Fruit fly (Drosophila melanogaster): ENCODE measurements around the gene DCX-EMAP.

The DCX-EMAP gene

DNA sequence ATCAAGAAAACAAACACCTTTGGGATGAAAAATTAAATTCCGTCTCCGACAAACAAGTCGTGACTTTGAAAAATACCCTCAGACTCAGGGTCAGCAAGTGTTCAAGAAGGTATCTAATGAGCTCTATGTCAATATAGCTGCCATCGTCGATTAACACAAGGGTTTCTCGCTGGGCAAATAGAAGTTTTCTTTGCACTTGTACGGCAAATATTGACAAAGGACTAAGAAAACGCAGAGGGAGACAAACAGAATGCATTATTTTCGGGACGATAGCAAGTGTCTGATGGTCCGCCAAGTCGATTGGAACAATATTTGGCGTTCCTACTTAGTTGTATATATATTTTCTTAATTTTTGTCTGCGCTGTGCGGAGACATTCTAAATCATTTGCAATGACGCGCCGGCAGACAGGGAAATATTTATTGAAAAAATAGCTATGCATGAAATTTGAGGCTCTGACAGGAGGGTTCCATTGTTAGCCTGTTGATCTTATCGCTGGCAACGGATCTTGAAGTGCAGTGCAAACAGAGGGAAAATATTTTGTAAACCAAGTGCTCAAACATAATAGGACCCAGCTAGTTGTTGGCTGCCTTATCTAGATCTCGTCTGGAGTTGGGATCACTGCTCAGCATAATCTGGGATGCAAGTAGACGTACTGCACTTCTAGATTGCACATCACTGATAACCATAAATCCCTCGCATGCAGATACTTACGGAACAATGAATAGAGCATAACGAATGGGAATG, 52.9 kb downstream of the DCX-EMAP start (continued):
- TF ChIP-seq Fer1 (GFP tag; optimal IDR thresholded peaks at IDR 0.05) (no peak), CG1233 (GFP tag; optimal IDR thresholded peaks at IDR 0.05) (peak; percentile 79), disco-r (GFP tag; optimal IDR thresholded peaks at IDR 0.05) (no peak), chn (GFP tag; optimal IDR thresholded peaks at IDR 0.05) (peak; percentile 15), klu (GFP tag; IDR thresholded peaks at IDR 0.05) (no peak), btn (GFP tag; optimal IDR thresholded peaks at IDR 0.05) (no peak), Blimp-1 (GFP tag; optimal IDR thresholded peaks at IDR 0.05) (no peak), pros (GFP tag; optimal IDR thresholded peaks at IDR 0.05) (peak; percentile 65), Med (GFP tag) (no peak), CG10209 (GFP tag; optimal IDR thresholded peaks at IDR 0.05) (peak; percentile 72), Ada2b (GFP tag; IDR thresholded peaks at IDR 0.05) (no peak), CG16815 (GFP tag; optimal IDR thresholded peaks at IDR 0.05) (peak; percentile 2), crol (GFP tag; IDR thresholded peaks at IDR 0.05) (no peak), CG6272 (GFP tag; IDR thresholded peaks at IDR 0.05) (no peak), inv (GFP tag; IDR thresholded peaks at IDR 0.05; ENCODE audit: partially characterized antibody) (no peak), BtbVII (GFP tag; optimal IDR thresholded peaks at IDR 0.05) (no peak), Trl (optimal IDR thresholded peaks at IDR 0.05) (no peak), Trl (GFP tag; optimal IDR thresholded peaks at IDR 0.05) (peak; percentile 6), ap (GFP tag; IDR thresholded peaks at IDR 0.05) (no peak), CG11456 (GFP tag; IDR thresholded peaks at IDR 0.05) (no peak), cad (GFP tag; optimal IDR thresholded peaks at IDR 0.05) (no peak), Taf1 (GFP tag; IDR thresholded peaks at IDR 0.05) (no peak), CG15601 (tag; optimal IDR thresholded peaks at IDR 0.05) (peak; percentile 37), CoRest (tag; optimal IDR thresholded peaks at IDR 0.05) (peak; percentile 13), ato (GFP tag; IDR thresholded peaks at IDR 0.05; ENCODE audit: partially characterized antibody) (no peak), da (GFP tag; optimal IDR thresholded peaks at IDR 0.05) (no peak), CG9437 (GFP tag; optimal IDR thresholded peaks at IDR 0.05) (no peak), chif (GFP tag; optimal IDR thresholded peaks at IDR 0.05) (peak; percentile 28 to 56), CG2120 (GFP tag; optimal IDR thresholded peaks at IDR 0.05) (no peak), Doc2 (GFP tag; IDR thresholded peaks at IDR 0.05) (no peak), pita (GFP tag; optimal IDR thresholded peaks at IDR 0.05) (no peak), ara (GFP tag; IDR thresholded peaks at IDR 0.05) (no peak; the same call in 1 of the 2 replicates), CG8765 (GFP tag; IDR thresholded peaks at IDR 0.05) (no peak), CG10565 (GFP tag; optimal IDR thresholded peaks at IDR 0.05) (no peak), CG18619 (GFP tag; optimal IDR thresholded peaks at IDR 0.05) (peak; percentile 16), CG15514 (GFP tag; optimal IDR thresholded peaks at IDR 0.05) (no peak), Xbp1 (GFP tag; optimal IDR thresholded peaks at IDR 0.05) (no peak), CG33557 (GFP tag; optimal IDR thresholded peaks at IDR 0.05) (peak; percentile 86), Rfx (GFP tag; IDR thresholded peaks at IDR 0.05) (no peak), Dref (GFP tag; IDR thresholded peaks at IDR 0.05) (no peak), ftz-f1 (GFP tag; optimal IDR thresholded peaks at IDR 0.05) (no peak), Lpt (GFP tag; optimal IDR thresholded peaks at IDR 0.05) (no peak), hb (GFP tag; IDR thresholded peaks at IDR 0.05; ENCODE audit: partially characterized antibody) (no peak), gfzf (GFP tag; optimal IDR thresholded peaks at IDR 0.05) (no peak), Ets65A (GFP tag) (peak; percentile 48), CG32772 (GFP tag; IDR thresholded peaks at IDR 0.05) (no peak), Jarid2 (GFP tag; optimal IDR thresholded peaks at IDR 0.05) (no peak), ranshi (GFP tag; IDR thresholded peaks at IDR 0.05) (no peak), CG6654 (GFP tag; optimal IDR thresholded peaks at IDR 0.05) (no peak), p53 (GFP tag; optimal IDR thresholded peaks at IDR 0.05) (no peak), Hr51 (GFP tag; optimal IDR thresholded peaks at IDR 0.05) (peak in 1 of 2 experiments; percentile 35)
